ENCODE assay signal across 4 fruit fly cellular contexts in genomic region chr2L:12474212-12474891, dm6.
A peak's percentile ranks its signal among the peaks of the same experiment; 100 is the strongest.
TF ChIP-seq lines count a peak whose summit lies in the region.

No protein-coding gene starts in this region.

- no peak for TF ChIP-seq CTCF in whole organism, embryonic (GFP tag; optimal IDR thresholded peaks at IDR 0.05; lab: Kevin White, UChicago)

TF ChIP-seq in whole organism, adult, 20 proteins besides CTCF, POLR2A, EP300 and RAD21:
- peak; percentile 68 for TF ChIP-seq kay (GFP tag; lab: Kevin White, UChicago; ENCODE audit: borderline replicate concordance)
- no peak for TF ChIP-seq pad (GFP tag; optimal IDR thresholded peaks at IDR 0.05; lab: Kevin White, UChicago)

TF ChIP-seq in whole organism, embryonic, 481 proteins besides CTCF, POLR2A, EP300 and RAD21 (continues in another document):
- TF ChIP-seq CG12236 (GFP tag; optimal IDR thresholded peaks at IDR 0.05; lab: Kevin White, UChicago) (no peak), eve (GFP tag; optimal IDR thresholded peaks at IDR 0.05; lab: Kevin White, UChicago) (no peak), CG4820 (GFP tag; optimal IDR thresholded peaks at IDR 0.05; lab: Kevin White, UChicago) (no peak), exex (tag; optimal IDR thresholded peaks at IDR 0.05; lab: Kevin White, UChicago) (peak; percentile 73), CG5180 (GFP tag; optimal IDR thresholded peaks at IDR 0.05; lab: Kevin White, UChicago) (peak; percentile 37), Nf-YB (GFP tag; optimal IDR thresholded peaks at IDR 0.05; lab: Kevin White, UChicago) (no peak), Sox100B (GFP tag; optimal IDR thresholded peaks at IDR 0.05; lab: Kevin White, UChicago) (peak; percentile 23), jigr1 (GFP tag; IDR thresholded peaks at IDR 0.05; lab: Robert Waterston, UW) (no peak), klu (GFP tag; IDR thresholded peaks at IDR 0.05; lab: Robert Waterston, UW) (no peak), CG13287 (GFP tag; IDR thresholded peaks at IDR 0.05; lab: Robert Waterston, UW; ENCODE audit: partially characterized antibody) (no peak), lab (GFP tag; optimal IDR thresholded peaks at IDR 0.05; lab: Kevin White, UChicago) (peak; percentile 30), Mrtf (GFP tag; IDR thresholded peaks at IDR 0.05; lab: Robert Waterston, UW) (no peak), CG2875 (GFP tag; optimal IDR thresholded peaks at IDR 0.05; lab: Kevin White, UChicago) (peak; percentile 8), wek (GFP tag; optimal IDR thresholded peaks at IDR 0.05; lab: Kevin White, UChicago) (peak; percentile 24), ATbp (GFP tag; optimal IDR thresholded peaks at IDR 0.05; lab: Kevin White, UChicago) (peak; percentile 15), CG2889 (GFP tag; IDR thresholded peaks at IDR 0.05; lab: Robert Waterston, UW) (no peak), CG10979 (tag; optimal IDR thresholded peaks at IDR 0.05; lab: Kevin White, UChicago) (no peak), NC2α (GFP tag; optimal IDR thresholded peaks at IDR 0.05; lab: Kevin White, UChicago) (no peak), amos (GFP tag; IDR thresholded peaks at IDR 0.05; lab: Robert Waterston, UW; ENCODE audit: partially characterized antibody) (no peak), CG1233 (GFP tag; optimal IDR thresholded peaks at IDR 0.05; lab: Kevin White, UChicago) (no peak), Asciz (GFP tag; optimal IDR thresholded peaks at IDR 0.05; lab: Kevin White, UChicago) (peak; percentile 21), CG13296 (GFP tag; optimal IDR thresholded peaks at IDR 0.05; lab: Kevin White, UChicago) (no peak), CG8281 (tag; optimal IDR thresholded peaks at IDR 0.05; lab: Kevin White, UChicago) (peak; percentile 41), Awh (GFP tag; IDR thresholded peaks at IDR 0.05; lab: Robert Waterston, UW) (no peak), BtbVII (GFP tag; optimal IDR thresholded peaks at IDR 0.05; lab: Kevin White, UChicago) (peak; percentile 35), unc-4 (GFP tag; IDR thresholded peaks at IDR 0.05; lab: Robert Waterston, UW; ENCODE audit: partially characterized antibody) (no peak), CG2678 (tag; optimal IDR thresholded peaks at IDR 0.05; lab: Kevin White, UChicago) (peak; percentile 5), Hr3 (GFP tag; optimal IDR thresholded peaks at IDR 0.05; lab: Kevin White, UChicago) (no peak), Vsx1 (GFP tag; optimal IDR thresholded peaks at IDR 0.05; lab: Kevin White, UChicago) (peak; percentile 33), Blimp-1 (GFP tag; optimal IDR thresholded peaks at IDR 0.05; lab: Kevin White, UChicago) (no peak)

TF ChIP-seq in whole organism, prepupa, 60 proteins besides CTCF, POLR2A, EP300 and RAD21:
- TF ChIP-seq fkh (GFP tag; optimal IDR thresholded peaks at IDR 0.05; lab: Kevin White, UChicago) (peak; percentile 32), lz (GFP tag; optimal IDR thresholded peaks at IDR 0.05; lab: Kevin White, UChicago) (no peak), vri (GFP tag; optimal IDR thresholded peaks at IDR 0.05; lab: Kevin White, UChicago) (peak; percentile 48), CG3032 (tag; optimal IDR thresholded peaks at IDR 0.05; lab: Kevin White, UChicago) (no peak), svp (GFP tag; lab: Kevin White, UChicago) (peak; percentile 5), Eip78C (GFP tag; lab: Kevin White, UChicago) (peak; percentile 54), Ets96B (tag; optimal IDR thresholded peaks at IDR 0.05; lab: Kevin White, UChicago) (no peak), CG10631 (GFP tag; optimal IDR thresholded peaks at IDR 0.05; lab: Kevin White, UChicago) (no peak), Eip93F (GFP tag; optimal IDR thresholded peaks at IDR 0.05; lab: Kevin White, UChicago) (no peak), topi (GFP tag; optimal IDR thresholded peaks at IDR 0.05; lab: Kevin White, UChicago) (no peak), CG6276 (GFP tag; optimal IDR thresholded peaks at IDR 0.05; lab: Kevin White, UChicago) (peak; percentile 27), CG6163 (GFP tag; IDR thresholded peaks at IDR 0.05; lab: Robert Waterston, UW) (no peak), CG7368 (GFP tag; optimal IDR thresholded peaks at IDR 0.05; lab: Kevin White, UChicago) (no peak)
TF ChIP-seq in whole organism, prepupa: peak in this region for 5.

TF ChIP-seq in whole organism, wandering third instar larva, 38 proteins besides CTCF, POLR2A, EP300 and RAD21:
- TF ChIP-seq Hnf4 (GFP tag; optimal IDR thresholded peaks at IDR 0.05; lab: Kevin White, UChicago), result peak; percentile 13
- TF ChIP-seq tai (GFP tag; optimal IDR thresholded peaks at IDR 0.05; lab: Kevin White, UChicago), result no peak
- TF ChIP-seq usp (GFP tag; optimal IDR thresholded peaks at IDR 0.05; lab: Kevin White, UChicago), result no peak
- no peak for TF ChIP-seq dl (GFP tag; optimal IDR thresholded peaks at IDR 0.05; lab: Kevin White, UChicago; ENCODE audit: insufficient read depth in 1 of 2, partially characterized antibody in 2 of 2)
- no peak for TF ChIP-seq Dif (GFP tag; optimal IDR thresholded peaks at IDR 0.05; lab: Kevin White, UChicago; ENCODE audit: partially characterized antibody)
- TF ChIP-seq Mio (GFP tag; optimal IDR thresholded peaks at IDR 0.05; lab: Kevin White, UChicago), result no peak
- no peak for TF ChIP-seq sv (GFP tag; optimal IDR thresholded peaks at IDR 0.05; lab: Kevin White, UChicago)
- TF ChIP-seq HLH106 (tag; optimal IDR thresholded peaks at IDR 0.05; lab: Kevin White, UChicago), result no peak
- no peak for TF ChIP-seq Jra (GFP tag; optimal IDR thresholded peaks at IDR 0.05; lab: Kevin White, UChicago)
- TF ChIP-seq lola (GFP tag; optimal IDR thresholded peaks at IDR 0.05; lab: Kevin White, UChicago), result no peak
- no peak for TF ChIP-seq N (GFP tag; optimal IDR thresholded peaks at IDR 0.05; lab: Kevin White, UChicago)
- TF ChIP-seq Abd-B (GFP tag; optimal IDR thresholded peaks at IDR 0.05; lab: Kevin White, UChicago), result no peak
- peak; percentile 5 for TF ChIP-seq h (GFP tag; optimal IDR thresholded peaks at IDR 0.05; lab: Kevin White, UChicago)
- TF ChIP-seq Rel (GFP tag; optimal IDR thresholded peaks at IDR 0.05; lab: Kevin White, UChicago), result no peak
- peak; percentile 40 for TF ChIP-seq Rel (tag; optimal IDR thresholded peaks at IDR 0.05; lab: Kevin White, UChicago)
- no peak for TF ChIP-seq GATAd (GFP tag; optimal IDR thresholded peaks at IDR 0.05; lab: Kevin White, UChicago)
- TF ChIP-seq Sp1 (GFP tag; optimal IDR thresholded peaks at IDR 0.05; lab: Kevin White, UChicago), result peak; percentile 3
- TF ChIP-seq fru (GFP tag; optimal IDR thresholded peaks at IDR 0.05; lab: Kevin White, UChicago), result no peak
- no peak for TF ChIP-seq Hr83 (GFP tag; optimal IDR thresholded peaks at IDR 0.05; lab: Kevin White, UChicago; ENCODE audit: poor library complexity, severe bottlenecking)
- peak; percentile 17 for TF ChIP-seq br (GFP tag; optimal IDR thresholded peaks at IDR 0.05; lab: Kevin White, UChicago)
- TF ChIP-seq OdsH (GFP tag; optimal IDR thresholded peaks at IDR 0.05; lab: Kevin White, UChicago), result no peak
- TF ChIP-seq sage (GFP tag; optimal IDR thresholded peaks at IDR 0.05; lab: Kevin White, UChicago), result no peak
- no peak for TF ChIP-seq ey (GFP tag; optimal IDR thresholded peaks at IDR 0.05; lab: Kevin White, UChicago)
- no peak for TF ChIP-seq brk (GFP tag; optimal IDR thresholded peaks at IDR 0.05; lab: Kevin White, UChicago)
- no peak for TF ChIP-seq Vsx2 (GFP tag; optimal IDR thresholded peaks at IDR 0.05; lab: Kevin White, UChicago; ENCODE audit: partially characterized antibody)
- no peak for TF ChIP-seq CG32264 (GFP tag; optimal IDR thresholded peaks at IDR 0.05; lab: Kevin White, UChicago)
- TF ChIP-seq jim (GFP tag; optimal IDR thresholded peaks at IDR 0.05; lab: Kevin White, UChicago), result no peak
